Worm (Caenorhabditis elegans) whole organism, L1 larva: ENCODE results near the gene eftu-2.

Experiments
- C16A3.4 ChIP-seq: fragments of 150-350 bp; optimal IDR thresholded peaks from 2 replicates; lab custom pipeline; 2014; ENCODE audit warnings: missing biosample characterization, missing genetic modification characterization
- F16B12.6 ChIP-seq: fragments of 150-350 bp; optimal IDR thresholded peaks from 2 replicates; lab custom pipeline; 2014; ENCODE audit warnings: missing biosample characterization, missing genetic modification characterization
- aha-1 ChIP-seq: fragments of 150-350 bp; optimal IDR thresholded peaks from 2 replicates; lab custom pipeline; 2014; ENCODE audit warnings: missing biosample characterization, missing genetic modification characterization
- alr-1 ChIP-seq: fragments of 200-800 bp; sonication (Bioruptor generic); optimal IDR thresholded peaks from 2 replicates; lab custom pipeline; 2018; ENCODE audit warnings: borderline replicate concordance, mild to moderate bottlenecking, missing genetic modification characterization, missing compliant biosample characterization
- ama-1 ChIP-seq: fragments of 150-350 bp; optimal IDR thresholded peaks from 2 replicates; lab custom pipeline; 2014
- blmp-1 ChIP-seq: fragments of 150-350 bp; optimal IDR thresholded peaks from 2 replicates; lab custom pipeline; 2014; ENCODE audit warnings: missing biosample characterization, missing genetic modification characterization
- ceh-8 ChIP-seq: fragments of 200-800 bp; sonication (Bioruptor generic); optimal IDR thresholded peaks from 2 replicates; lab custom pipeline; 2018; ENCODE audit warnings: mild to moderate bottlenecking, missing genetic modification characterization, moderate library complexity, missing compliant biosample characterization
- ceh-82 ChIP-seq, 3 experiments: fragments of 150-350 bp in 1 of 3; sonication (generic microtip) in 2 of 3; optimal IDR thresholded peaks; 2 replicates each; lab custom pipeline; 2014 to 2017; ENCODE audit warnings: missing biosample characterization in 3 of 3, missing genetic modification characterization in 3 of 3
- ceh-88 ChIP-seq: fragments of 200-800 bp; sonication (Bioruptor generic); IDR thresholded peaks from 2 replicates; pipeline ENCODE4 v1.3.6; 2022; ENCODE audit warnings: missing genetic modification characterization, missing compliant biosample characterization
- ceh-90 ChIP-seq: sonication (generic microtip); optimal IDR thresholded peaks from 2 replicates; lab custom pipeline; 2016; ENCODE audit warnings: missing genetic modification characterization, missing compliant biosample characterization
- ces-1 ChIP-seq: fragments of 150-350 bp; optimal IDR thresholded peaks from 2 replicates; lab custom pipeline; 2014; ENCODE audit warnings: missing biosample characterization, missing genetic modification reagents, missing genetic modification characterization
- dpl-1 ChIP-seq, 3 experiments: fragments of 150-350 bp in 2 of 3; sonication (generic microtip) in 1 of 3; optimal IDR thresholded peaks; 2 replicates each; lab custom pipeline; 2014 to 2017; ENCODE audit warnings: missing biosample characterization in 3 of 3, missing genetic modification characterization in 3 of 3, missing genetic modification reagents in 3 of 3
- dsc-1 ChIP-seq: sonication (generic microtip); optimal IDR thresholded peaks from 2 replicates; lab custom pipeline; 2016; ENCODE audit warnings: mild to moderate bottlenecking, missing genetic modification characterization, missing compliant biosample characterization
- efl-1 ChIP-seq, 4 experiments: fragments of 150-350 bp; optimal IDR thresholded peaks in 3 of 4; peaks in 1 of 4; 1 replicate in 1 of 4; 2 replicates in 3 of 4; lab custom pipeline; 2014; ENCODE audit warnings: missing biosample characterization in 2 of 4, missing genetic modification characterization in 2 of 4, missing genetic modification reagents in 2 of 4
- efl-3 ChIP-seq: fragments of 200-800 bp; sonication (Bioruptor generic); optimal IDR thresholded peaks from 2 replicates; lab custom pipeline; 2018; ENCODE audit warnings: mild to moderate bottlenecking, missing genetic modification characterization, missing compliant biosample characterization
- egl-27 ChIP-seq, 2 experiments: fragments of 150-350 bp in 1 of 2; sonication (generic microtip); optimal IDR thresholded peaks; 3 replicates each; lab custom pipeline; 2017 to 2018; ENCODE audit warnings: missing biosample characterization in 2 of 2, missing genetic modification characterization in 2 of 2, missing genetic modification reagents in 2 of 2
- fkh-10 ChIP-seq: sonication (generic microtip); optimal IDR thresholded peaks from 2 replicates; lab custom pipeline; 2017; ENCODE audit warnings: missing biosample characterization, missing genetic modification reagents, missing genetic modification characterization
- fkh-8 ChIP-seq: sonication (generic microtip); optimal IDR thresholded peaks from 2 replicates; lab custom pipeline; 2016; ENCODE audit warnings: mild to moderate bottlenecking, missing genetic modification characterization, missing compliant biosample characterization
- grh-1 ChIP-seq: fragments of 200-800 bp; sonication (Bioruptor generic); IDR thresholded peaks from 2 replicates; pipeline ENCODE4 v1.3.6; 2022; ENCODE audit warnings: missing genetic modification reagents, missing genetic modification characterization, missing compliant biosample characterization
- hpl-2 ChIP-seq: fragments of 150-350 bp; optimal IDR thresholded peaks from 2 replicates; lab custom pipeline; 2014; ENCODE audit warnings: missing biosample characterization, missing genetic modification reagents, missing genetic modification characterization
- lin-15B ChIP-seq: fragments of 150-350 bp; sonication (generic microtip); optimal IDR thresholded peaks from 3 replicates; lab custom pipeline; 2014; ENCODE audit warnings: missing biosample characterization, missing genetic modification characterization
- lin-35 ChIP-seq, 2 experiments: fragments of 150-350 bp; optimal IDR thresholded peaks; 2 replicates each; lab custom pipeline; 2014; ENCODE audit warnings: missing biosample characterization in 2 of 2, missing genetic modification characterization in 2 of 2, missing genetic modification reagents in 2 of 2
- lin-39 ChIP-seq: fragments of 150-350 bp; optimal IDR thresholded peaks from 2 replicates; lab custom pipeline; 2014; ENCODE audit warnings: missing biosample characterization, missing genetic modification reagents, missing genetic modification characterization
- lsy-2 ChIP-seq, 2 experiments: fragments of 150-350 bp; optimal IDR thresholded peaks; 2 replicates each; lab custom pipeline; 2014; ENCODE audit warnings: missing biosample characterization in 2 of 2, missing genetic modification characterization in 2 of 2
- mdl-1 ChIP-seq, 2 experiments: fragments of 150-350 bp; optimal IDR thresholded peaks; 2 replicates each; lab custom pipeline; 2014 to 2017; ENCODE audit warnings: missing biosample characterization in 2 of 2, missing genetic modification characterization in 2 of 2, inconsistent platforms in 1 of 2
- mef-2 ChIP-seq: fragments of 150-350 bp; optimal IDR thresholded peaks from 2 replicates; lab custom pipeline; 2014; ENCODE audit warnings: missing biosample characterization, missing genetic modification characterization
- mep-1 ChIP-seq: fragments of 150-350 bp; optimal IDR thresholded peaks from 2 replicates; lab custom pipeline; 2014; ENCODE audit warnings: missing biosample characterization, missing genetic modification characterization
- nhr-12 ChIP-seq: sonication (generic microtip); optimal IDR thresholded peaks from 2 replicates; lab custom pipeline; 2017; ENCODE audit warnings: missing biosample characterization, missing genetic modification characterization
- nhr-19 ChIP-seq: fragments of 200-800 bp; sonication (Bioruptor generic); conservative IDR thresholded peaks from 2 replicates; pipeline ENCODE4 v1.3.6; 2022; ENCODE audit warnings: missing genetic modification characterization, missing compliant biosample characterization
- nhr-20 ChIP-seq: sonication (generic microtip); optimal IDR thresholded peaks from 2 replicates; lab custom pipeline; 2016; ENCODE audit warnings: mild to moderate bottlenecking, missing genetic modification characterization, missing compliant biosample characterization
- nhr-71 ChIP-seq: sonication (generic microtip); optimal IDR thresholded peaks from 2 replicates; lab custom pipeline; 2016; ENCODE audit warnings: mild to moderate bottlenecking, missing genetic modification characterization, moderate library complexity, missing compliant biosample characterization
- nhr-77 ChIP-seq: fragments of 150-350 bp; optimal IDR thresholded peaks from 2 replicates; lab custom pipeline; 2014; ENCODE audit warnings: missing biosample characterization, missing genetic modification characterization
- nhr-84 ChIP-seq: sonication (generic microtip); optimal IDR thresholded peaks from 2 replicates; lab custom pipeline; 2017; ENCODE audit warnings: missing biosample characterization, missing genetic modification characterization
- pax-3 ChIP-seq: fragments of 200-800 bp; sonication (Bioruptor generic); optimal IDR thresholded peaks from 2 replicates; lab custom pipeline; 2018; ENCODE audit warnings: mild to moderate bottlenecking, missing genetic modification characterization, moderate library complexity, missing compliant biosample characterization
- rnt-1 ChIP-seq: sonication (generic microtip); optimal IDR thresholded peaks from 2 replicates; lab custom pipeline; 2016; ENCODE audit warnings: mild to moderate bottlenecking, missing genetic modification characterization, moderate library complexity, missing compliant biosample characterization
- sptf-1 ChIP-seq: fragments of 150-350 bp; optimal IDR thresholded peaks from 2 replicates; lab custom pipeline; 2014; ENCODE audit warnings: missing biosample characterization, missing genetic modification characterization
- tbx-2 ChIP-seq: sonication (generic microtip); optimal IDR thresholded peaks from 2 replicates; lab custom pipeline; 2016; ENCODE audit warnings: missing genetic modification characterization, missing compliant biosample characterization
- tlp-1 ChIP-seq: fragments of 150-350 bp; optimal IDR thresholded peaks from 2 replicates; lab custom pipeline; 2014; ENCODE audit warnings: missing biosample characterization, missing genetic modification characterization
- unc-130 ChIP-seq: fragments of 150-350 bp; optimal IDR thresholded peaks from 2 replicates; lab custom pipeline; 2017; ENCODE audit warnings: missing biosample characterization, missing genetic modification characterization, inconsistent platforms
- unc-30 ChIP-seq: sonication (generic microtip); optimal IDR thresholded peaks from 2 replicates; lab custom pipeline; 2017; ENCODE audit warnings: missing biosample characterization, missing genetic modification characterization
- unc-86 ChIP-seq: sonication (generic microtip); optimal IDR thresholded peaks from 2 replicates; lab custom pipeline; 2016; ENCODE audit warnings: missing genetic modification characterization, missing compliant biosample characterization
- unc-98 ChIP-seq: fragments of 200-800 bp; sonication (Bioruptor generic); IDR thresholded peaks from 2 replicates; pipeline ENCODE4 v1.3.6; 2022; ENCODE audit warnings: missing genetic modification characterization, missing compliant biosample characterization
- zag-1 ChIP-seq: fragments of 150-350 bp; optimal IDR thresholded peaks from 2 replicates; lab custom pipeline; 2014; ENCODE audit warnings: missing biosample characterization, missing genetic modification characterization
- ztf-11 ChIP-seq, 2 experiments: sonication (generic microtip); optimal IDR thresholded peaks; 2 replicates each; lab custom pipeline; 2016 to 2017; ENCODE audit warnings: missing genetic modification characterization in 2 of 2, missing biosample characterization in 1 of 2, missing compliant biosample characterization in 1 of 2
- ztf-4 ChIP-seq: fragments of 150-350 bp; optimal IDR thresholded peaks from 2 replicates; lab custom pipeline; 2014; ENCODE audit warnings: missing biosample characterization, missing genetic modification characterization

eftu-2 gene

ce11 chrIII:5999629-6000028 is 9.7 kb upstream of the eftu-2 start (continued):
- no peak for TF ChIP-seq alr-1 (tag; lab: Kevin White, UChicago)
- TF ChIP-seq nhr-77 (tag; lab: Kevin White, UChicago), result no peak
- TF ChIP-seq fkh-8 (tag; lab: Kevin White, UChicago), result peak; percentile 74
- TF ChIP-seq nhr-71, result peak; percentile 52
- TF ChIP-seq lin-35 (GFP tag; optimal IDR thresholded peaks at IDR 0.05; lab: Kevin White, UChicago), result peak in 1 of 2 experiments; percentile 35
- TF ChIP-seq grh-1 (GFP tag; lab: Robert Waterston, UW), result no peak
- no peak for TF ChIP-seq tlp-1 (tag; lab: Kevin White, UChicago)
- TF ChIP-seq C16A3.4 (tag; lab: Kevin White, UChicago), result no peak
- TF ChIP-seq ces-1 (GFP tag; lab: Kevin White, UChicago), result no peak
- no peak for TF ChIP-seq nhr-12 (tag; lab: Kevin White, UChicago)
- no peak for TF ChIP-seq ama-1 (lab: Kevin White, UChicago)
- TF ChIP-seq hpl-2 (GFP tag; lab: Kevin White, UChicago), result no peak
- no peak for TF ChIP-seq unc-98
- peak; percentile 20 to 62 for TF ChIP-seq lsy-2 (tag; optimal IDR thresholded peaks at IDR 0.05; lab: Kevin White, UChicago)
- TF ChIP-seq nhr-19 (GFP tag; lab: Robert Waterston, UW), result 0 out of 2 replicates have a peak, but pooled peaks have one; percentile 2
- peak in 1 of 2 experiments; percentile 20 for TF ChIP-seq efl-1 (optimal IDR thresholded peaks at IDR 0.05; lab: Kevin White, UChicago)
- TF ChIP-seq efl-1 (GFP tag; optimal IDR thresholded peaks at IDR 0.05 in 1 of 2; lab: Kevin White, UChicago), result no peak
- TF ChIP-seq unc-86 (tag; lab: Kevin White, UChicago), result no peak
- no peak for TF ChIP-seq ztf-4 (tag; lab: Kevin White, UChicago)
- no peak for TF ChIP-seq mep-1 (tag; lab: Kevin White, UChicago)
- no peak for TF ChIP-seq sptf-1
- no peak for TF ChIP-seq unc-130 (tag; lab: Kevin White, UChicago)

DNA sequence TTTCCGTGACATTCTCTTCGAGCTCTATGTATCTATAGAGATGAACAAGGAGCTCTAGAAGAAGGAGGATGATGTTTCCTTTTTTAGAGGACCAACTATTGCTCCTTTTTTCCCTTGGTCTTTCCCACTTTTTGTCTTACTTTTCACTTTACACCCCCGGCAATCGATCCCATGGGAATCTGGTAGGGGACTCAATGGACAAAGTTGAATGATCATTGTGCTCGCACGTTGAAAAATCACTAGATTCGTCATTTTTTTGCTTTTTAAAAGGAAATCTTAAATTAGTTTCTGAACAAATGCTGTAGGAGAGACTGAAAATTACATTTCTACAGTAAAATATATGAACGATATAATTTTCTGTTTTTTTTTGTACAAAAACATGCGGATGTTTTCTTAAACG is 7.3 kb upstream of the eftu-2 start:
- TF ChIP-seq lsy-2 (tag; optimal IDR thresholded peaks at IDR 0.05; lab: Kevin White, UChicago) (no peak), mdl-1 (tag; optimal IDR thresholded peaks at IDR 0.05; lab: Kevin White, UChicago) (no peak), efl-1 (optimal IDR thresholded peaks at IDR 0.05; lab: Kevin White, UChicago) (no peak), efl-1 (GFP tag; optimal IDR thresholded peaks at IDR 0.05 in 1 of 2; lab: Kevin White, UChicago) (peak in 1 of 2 experiments; percentile 51)

- TF ChIP-seq efl-1 (optimal IDR thresholded peaks at IDR 0.05; lab: Kevin White, UChicago) (no peak), efl-1 (GFP tag; optimal IDR thresholded peaks at IDR 0.05 in 1 of 2; lab: Kevin White, UChicago) (peak in 1 of 2 experiments; percentile 90), zag-1 (tag; lab: Kevin White, UChicago) (no peak), mef-2 (tag; lab: Kevin White, UChicago) (no peak), blmp-1 (tag; lab: Kevin White, UChicago) (no peak), unc-98 (no peak), F16B12.6 (tag; lab: Kevin White, UChicago) (no peak), aha-1 (tag; lab: Kevin White, UChicago) (no peak), lin-15B (tag; lab: Kevin White, UChicago) (no peak), dsc-1 (tag; lab: Kevin White, UChicago) (peak; percentile 12), rnt-1 (tag; lab: Kevin White, UChicago) (no peak), ceh-90 (tag; lab: Kevin White, UChicago) (no peak)
- TF ChIP-seq, all 84 proteins: peak for 2
Measured at ce11 chrIII:6006453-6006852, 2.9 kb upstream of the eftu-2 start.

DNA sequence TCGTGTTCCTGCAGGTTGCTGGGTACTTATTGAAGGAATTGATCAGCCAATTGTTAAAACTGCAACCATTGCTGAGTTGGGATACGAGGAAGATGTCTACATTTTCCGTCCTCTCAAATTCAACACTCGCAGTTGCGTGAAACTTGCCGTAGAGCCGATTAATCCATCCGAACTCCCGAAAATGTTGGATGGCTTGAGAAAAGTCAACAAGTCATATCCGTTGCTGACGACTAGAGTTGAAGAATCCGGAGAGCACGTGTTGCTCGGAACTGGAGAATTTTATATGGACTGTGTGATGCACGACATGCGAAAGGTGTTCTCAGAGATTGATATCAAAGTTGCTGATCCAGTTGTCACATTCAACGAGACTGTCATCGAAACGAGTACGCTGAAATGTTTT is 1.9 kb downstream of the eftu-2 start:
- no peak for TF ChIP-seq unc-98
- TF ChIP-seq pax-3 (tag; lab: Kevin White, UChicago), result no peak
- no peak for TF ChIP-seq dpl-1 (GFP tag; optimal IDR thresholded peaks at IDR 0.05; lab: Kevin White, UChicago)
- no peak for TF ChIP-seq unc-30 (tag; lab: Kevin White, UChicago)
- no peak for TF ChIP-seq unc-86 (tag; lab: Kevin White, UChicago)
- TF ChIP-seq egl-27 (tag; optimal IDR thresholded peaks at IDR 0.05; lab: Kevin White, UChicago), result no peak
- no peak for TF ChIP-seq unc-130 (tag; lab: Kevin White, UChicago)
- no peak for TF ChIP-seq ceh-8 (GFP tag; lab: Kevin White, UChicago)
- TF ChIP-seq ztf-11 (tag; optimal IDR thresholded peaks at IDR 0.05; lab: Kevin White, UChicago), result no peak
- no peak for TF ChIP-seq ceh-88
- no peak for TF ChIP-seq tbx-2 (tag; lab: Kevin White, UChicago)
- no peak for TF ChIP-seq fkh-10 (GFP tag; lab: Kevin White, UChicago)
- no peak for TF ChIP-seq lin-39 (tag; lab: Kevin White, UChicago)
- TF ChIP-seq C16A3.4 (tag; lab: Kevin White, UChicago), result no peak
- no peak for TF ChIP-seq fkh-8 (tag; lab: Kevin White, UChicago)
- no peak for TF ChIP-seq nhr-84 (tag; lab: Kevin White, UChicago)
- no peak for TF ChIP-seq efl-3
- TF ChIP-seq nhr-20 (tag; lab: Kevin White, UChicago), result no peak
- no peak for TF ChIP-seq ceh-82 (tag; optimal IDR thresholded peaks at IDR 0.05; lab: Kevin White, UChicago)
- TF ChIP-seq, all 84 proteins: peak for 0
